Worm (Caenorhabditis elegans) whole organism, early embryonic: Measurements from ENCODE around the gene F21A3.4.

Source experiments
- B0310.2 ChIP-seq: sonication (generic microtip); optimal IDR thresholded peaks from 2 replicates; lab custom pipeline; 2016; ENCODE audit warnings: mild to moderate bottlenecking, missing genetic modification characterization, missing compliant biosample characterization
- F13C5.2 ChIP-seq: sonication (generic microtip); optimal IDR thresholded peaks from 2 replicates; lab custom pipeline; 2017; ENCODE audit warnings: mild to moderate bottlenecking, missing genetic modification characterization, inconsistent platforms, missing compliant biosample characterization
- aly-1 ChIP-seq: sonication (generic microtip); optimal IDR thresholded peaks from 2 replicates; lab custom pipeline; 2016; ENCODE audit warnings: missing genetic modification characterization, missing compliant biosample characterization
- ama-1 ChIP-seq: fragments of 150-350 bp; optimal IDR thresholded peaks from 2 replicates; lab custom pipeline; 2014
- ceh-13 ChIP-seq: fragments of 200-800 bp; sonication (Bioruptor generic); optimal IDR thresholded peaks from 2 replicates; lab custom pipeline; 2018; ENCODE audit warnings: mild to moderate bottlenecking, missing genetic modification characterization, missing compliant biosample characterization
- ceh-36 ChIP-seq: sonication (generic microtip); optimal IDR thresholded peaks from 2 replicates; lab custom pipeline; 2016; ENCODE audit warnings: missing genetic modification characterization, inconsistent platforms, missing compliant biosample characterization
- ets-7 ChIP-seq: sonication (generic microtip); optimal IDR thresholded peaks from 2 replicates; lab custom pipeline; 2016; ENCODE audit warnings: missing genotype, missing genetic modification characterization, missing compliant biosample characterization
- flt-1 ChIP-seq: fragments of 200-800 bp; sonication (Bioruptor generic); IDR thresholded peaks from 2 replicates; pipeline ENCODE4 v1.3.6; 2022; ENCODE audit warnings: missing genetic modification characterization, missing compliant biosample characterization
- hmbx-1 ChIP-seq: sonication (generic microtip); optimal IDR thresholded peaks from 2 replicates; lab custom pipeline; 2016; ENCODE audit warnings: mild to moderate bottlenecking, missing genetic modification characterization, missing compliant biosample characterization
- hmg-4 ChIP-seq: fragments of 200-800 bp; sonication (Bioruptor generic); optimal IDR thresholded peaks from 2 replicates; lab custom pipeline; 2018; ENCODE audit warnings: mild to moderate bottlenecking, missing genetic modification characterization, missing compliant biosample characterization
- hnd-1 ChIP-seq: sonication (generic microtip); optimal IDR thresholded peaks from 2 replicates; lab custom pipeline; 2016; ENCODE audit warnings: missing genetic modification characterization, missing compliant biosample characterization
- pes-1 ChIP-seq: fragments of 200-800 bp; sonication (Bioruptor generic); IDR thresholded peaks from 2 replicates; pipeline ENCODE4 v1.3.6; 2022; ENCODE audit warnings: missing genetic modification reagents, missing genetic modification characterization, missing compliant biosample characterization
- scrt-1 ChIP-seq: fragments of 200-800 bp; sonication (Bioruptor generic); IDR thresholded peaks from 2 replicates; pipeline ENCODE4 v1.3.6; 2022; ENCODE audit warnings: missing genetic modification characterization, missing compliant biosample characterization
- sea-1 ChIP-seq: fragments of 200-800 bp; sonication (Bioruptor generic); conservative IDR thresholded peaks from 2 replicates; pipeline ENCODE4 v1.3.6; 2022; ENCODE audit warnings: missing genetic modification characterization, missing compliant biosample characterization
- tbx-11 ChIP-seq: fragments of 200-800 bp; sonication (Bioruptor generic); IDR thresholded peaks from 2 replicates; pipeline ENCODE4 v1.3.6; 2022; ENCODE audit warnings: missing genetic modification characterization, missing compliant biosample characterization
- tbx-37 ChIP-seq: fragments of 200-800 bp; sonication (Bioruptor generic); conservative IDR thresholded peaks from 2 replicates; pipeline ENCODE4 v1.3.6; 2022; ENCODE audit warnings: missing genetic modification reagents, missing genetic modification characterization, missing compliant biosample characterization
- tra-4 ChIP-seq: sonication (generic microtip); optimal IDR thresholded peaks from 2 replicates; lab custom pipeline; 2017; ENCODE audit warnings: missing genetic modification characterization, missing compliant biosample characterization

F21A3.4 gene

DNA sequence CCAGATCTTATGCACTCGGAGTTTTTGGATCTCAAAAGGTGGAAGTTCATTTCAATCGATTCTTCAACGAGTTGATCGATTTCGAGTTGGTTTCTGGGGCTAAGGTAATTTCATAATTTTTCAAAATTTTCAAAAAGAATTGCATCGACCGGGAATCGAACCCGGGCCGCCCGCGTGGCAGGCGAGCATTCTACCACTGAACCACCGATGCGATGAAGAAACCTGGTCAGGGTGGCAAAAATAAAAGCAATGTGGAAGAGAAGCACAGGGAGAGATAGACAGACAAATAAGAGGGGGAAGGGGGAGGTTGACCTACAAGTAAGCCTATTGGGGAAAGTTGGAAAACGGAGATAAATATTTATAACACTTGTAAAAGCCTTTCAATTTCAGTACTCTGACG lies 31.4 kb upstream of the F21A3.4 start:
- TF ChIP-seq F13C5.2 (tag; lab: Kevin White, UChicago), result peak; percentile 44
- TF ChIP-seq tra-4, result no peak
- peak; percentile 81 for TF ChIP-seq sea-1 (GFP tag; lab: Robert Waterston, UW)
- TF ChIP-seq scrt-1 (GFP tag; lab: Robert Waterston, UW), result peak; percentile 65; the same call in 1 of the 2 replicates
- TF ChIP-seq tbx-37 (GFP tag; lab: Robert Waterston, UW), result 0 out of 2 replicates have a peak, but pooled peaks have one; percentile 34
- no peak for TF ChIP-seq hmbx-1 (tag; lab: Kevin White, UChicago)
- TF ChIP-seq ama-1, result no peak
- no peak for TF ChIP-seq hmg-4 (GFP tag; lab: Kevin White, UChicago)
- TF ChIP-seq ets-7 (tag; lab: Kevin White, UChicago), result no peak
- no peak; the same call in 1 of the 2 replicates for TF ChIP-seq pes-1 (GFP tag; lab: Robert Waterston, UW)
- peak; percentile 40 for TF ChIP-seq ceh-13 (GFP tag; lab: Kevin White, UChicago)
- TF ChIP-seq flt-1 (GFP tag; lab: Robert Waterston, UW), result peak; percentile 78
- peak; percentile 45 for TF ChIP-seq ceh-36 (tag; lab: Kevin White, UChicago)
- peak; percentile 41 for TF ChIP-seq aly-1 (tag; lab: Kevin White, UChicago)
- peak; percentile 74; the same call in 1 of the 2 replicates for TF ChIP-seq tbx-11 (GFP tag; lab: Robert Waterston, UW)
- no peak for TF ChIP-seq hnd-1 (tag; lab: Kevin White, UChicago)
- TF ChIP-seq B0310.2, result peak; percentile 42

ce11 chrV:15511613-15512216 lies 24.7 kb upstream of the F21A3.4 start, which contains the start of gene rpl-38:
rpl-38 (plus strand) TSS chrV:15512166.
- TF ChIP-seq tbx-37 (GFP tag; lab: Robert Waterston, UW) (peak; percentile 16; the same call in 1 of the 2 replicates), sea-1 (GFP tag; lab: Robert Waterston, UW) (0 out of 2 replicates have a peak, but pooled peaks have one; percentile 34), F13C5.2 (tag; lab: Kevin White, UChicago) (no peak), aly-1 (tag; lab: Kevin White, UChicago) (no peak), ama-1 (peak; percentile 70)

- TF ChIP-seq tra-4 (no peak), ets-7 (tag; lab: Kevin White, UChicago) (no peak), ceh-13 (GFP tag; lab: Kevin White, UChicago) (no peak), tbx-37 (GFP tag; lab: Robert Waterston, UW) (no peak), hmbx-1 (tag; lab: Kevin White, UChicago) (no peak), flt-1 (GFP tag; lab: Robert Waterston, UW) (no peak), scrt-1 (GFP tag; lab: Robert Waterston, UW) (no peak), ama-1 (no peak), hnd-1 (tag; lab: Kevin White, UChicago) (no peak), pes-1 (GFP tag; lab: Robert Waterston, UW) (no peak), hmg-4 (GFP tag; lab: Kevin White, UChicago) (no peak), ceh-36 (tag; lab: Kevin White, UChicago) (no peak), aly-1 (tag; lab: Kevin White, UChicago) (no peak), sea-1 (GFP tag; lab: Robert Waterston, UW) (no peak), tbx-11 (GFP tag; lab: Robert Waterston, UW) (no peak), B0310.2 (no peak), F13C5.2 (tag; lab: Kevin White, UChicago) (no peak)
These were observed 23.3 kb upstream of the F21A3.4 start for ce11 chrV:15512856-15513756.

DNA sequence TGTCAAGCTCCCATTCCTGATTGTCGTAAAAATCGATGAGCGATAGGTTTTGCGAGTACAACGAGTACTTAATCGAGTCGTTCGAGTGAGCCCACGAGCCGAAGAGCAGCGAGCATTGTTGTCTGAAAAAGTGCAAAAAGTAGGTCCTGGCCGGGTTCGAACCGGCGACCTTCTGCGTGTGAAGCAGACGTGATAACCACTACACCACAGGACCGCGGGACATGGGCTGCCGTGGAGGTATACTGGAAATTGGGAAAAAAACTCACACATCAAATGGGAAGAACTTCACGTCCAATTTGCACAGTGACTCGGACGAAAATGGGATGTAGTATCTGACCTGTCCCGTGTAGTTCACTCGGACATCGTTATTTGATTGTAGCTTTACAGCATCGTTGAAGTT lies 21.1 kb upstream of the F21A3.4 start:
- TF ChIP-seq hnd-1 (tag; lab: Kevin White, UChicago) (no peak), ama-1 (no peak), sea-1 (GFP tag; lab: Robert Waterston, UW) (no peak), pes-1 (GFP tag; lab: Robert Waterston, UW) (no peak), hmg-4 (GFP tag; lab: Kevin White, UChicago) (no peak), ceh-13 (GFP tag; lab: Kevin White, UChicago) (no peak), B0310.2 (no peak), ceh-36 (tag; lab: Kevin White, UChicago) (no peak), ets-7 (tag; lab: Kevin White, UChicago) (no peak), aly-1 (tag; lab: Kevin White, UChicago) (no peak), tbx-11 (GFP tag; lab: Robert Waterston, UW) (no peak), tbx-37 (GFP tag; lab: Robert Waterston, UW) (no peak), F13C5.2 (tag; lab: Kevin White, UChicago) (no peak), flt-1 (GFP tag; lab: Robert Waterston, UW) (no peak), hmbx-1 (tag; lab: Kevin White, UChicago) (no peak), tra-4 (no peak), scrt-1 (GFP tag; lab: Robert Waterston, UW) (no peak)

- TF ChIP-seq aly-1 (tag; lab: Kevin White, UChicago), result no peak
- TF ChIP-seq hnd-1 (tag; lab: Kevin White, UChicago), result no peak
- TF ChIP-seq sea-1 (GFP tag; lab: Robert Waterston, UW), result no peak
- TF ChIP-seq B0310.2, result no peak
- no peak for TF ChIP-seq tbx-11 (GFP tag; lab: Robert Waterston, UW)
- TF ChIP-seq scrt-1 (GFP tag; lab: Robert Waterston, UW), result no peak
- no peak for TF ChIP-seq hmg-4 (GFP tag; lab: Kevin White, UChicago)
- TF ChIP-seq pes-1 (GFP tag; lab: Robert Waterston, UW), result no peak
- no peak for TF ChIP-seq ama-1
- TF ChIP-seq F13C5.2 (tag; lab: Kevin White, UChicago), result no peak
- TF ChIP-seq ceh-36 (tag; lab: Kevin White, UChicago), result no peak
These were observed 19.9 kb upstream of the F21A3.4 start for ce11 chrV:15516476-15516875.

DNA sequence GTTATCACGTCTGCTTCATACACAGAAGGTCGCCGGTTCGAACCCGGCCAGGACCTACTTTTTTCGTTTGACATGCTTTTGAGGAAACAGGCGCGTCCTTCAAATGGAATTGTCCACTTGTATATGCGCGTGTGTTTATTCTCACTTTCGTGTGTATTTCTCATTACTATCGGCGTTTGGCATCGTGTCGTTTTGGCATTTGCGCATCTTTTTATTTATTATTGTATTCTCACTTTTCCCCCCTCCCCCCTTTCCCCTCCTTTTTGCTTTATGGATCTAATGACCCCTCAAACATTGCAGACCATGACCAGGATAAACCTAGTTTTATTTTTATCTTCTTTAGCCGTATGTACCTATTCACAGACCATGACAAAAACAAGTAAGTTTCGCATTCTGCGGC lies 19.0 kb upstream of the F21A3.4 start, which contains the start of gene F21A3.3:
F21A3.3 (plus strand) TSS at position 301 of the 400 bp plus-strand sequence.
- TF ChIP-seq ets-7 (tag; lab: Kevin White, UChicago) (no peak), pes-1 (GFP tag; lab: Robert Waterston, UW) (no peak), ama-1 (no peak), B0310.2 (no peak), scrt-1 (GFP tag; lab: Robert Waterston, UW) (no peak), ceh-13 (GFP tag; lab: Kevin White, UChicago) (no peak)
